Fruit fly (Drosophila melanogaster): Measurements from ENCODE around the gene Nepl8.

Nepl8 gene

dm6 chr2L:16532702-16533385, 44.9 kb downstream of the Nepl8 start, which contains the start of gene CG5953 (continued):
- peak; percentile 96 for TF ChIP-seq CG14050 (GFP tag; IDR thresholded peaks at IDR 0.05)
- peak; percentile 94 for TF ChIP-seq CG11723 (GFP tag; optimal IDR thresholded peaks at IDR 0.05)
- TF ChIP-seq Fer1 (GFP tag; optimal IDR thresholded peaks at IDR 0.05): peak; percentile 98
- TF ChIP-seq az2 (GFP tag; optimal IDR thresholded peaks at IDR 0.05): peak; percentile 94
- TF ChIP-seq vnd (GFP tag; IDR thresholded peaks at IDR 0.05; ENCODE audit: partially characterized antibody): no peak
- TF ChIP-seq insv (GFP tag; optimal IDR thresholded peaks at IDR 0.05): peak; percentile 27 to 68
- peak; percentile 80 for TF ChIP-seq CG2116 (GFP tag; optimal IDR thresholded peaks at IDR 0.05)
- TF ChIP-seq schlank (tag; optimal IDR thresholded peaks at IDR 0.05): peak; percentile 91
- peak; percentile 89 for TF ChIP-seq fu2 (GFP tag; optimal IDR thresholded peaks at IDR 0.05)
- TF ChIP-seq CG8944 (GFP tag; optimal IDR thresholded peaks at IDR 0.05): peak; percentile 88
- no peak for TF ChIP-seq D (optimal IDR thresholded peaks at IDR 0.05)
- peak; percentile 95 for TF ChIP-seq D (GFP tag; optimal IDR thresholded peaks at IDR 0.05)
- peak in 1 of 2 experiments; percentile 90 for TF ChIP-seq Hr78 (GFP tag; optimal IDR thresholded peaks at IDR 0.05)
- TF ChIP-seq CkIIα-i1 (GFP tag; IDR thresholded peaks at IDR 0.05): 0 out of 2 replicates have a peak, but pooled peaks have one; percentile 69
- TF ChIP-seq gcm (GFP tag; optimal IDR thresholded peaks at IDR 0.05): peak; percentile 97
- peak; percentile 80 for TF ChIP-seq pros (GFP tag; optimal IDR thresholded peaks at IDR 0.05)
- TF ChIP-seq crp (GFP tag; optimal IDR thresholded peaks at IDR 0.05): peak in 1 of 2 experiments; percentile 67
- TF ChIP-seq CG13287 (GFP tag; IDR thresholded peaks at IDR 0.05; ENCODE audit: partially characterized antibody): peak; percentile 35; the same call in 1 of the 2 replicates
- no peak for TF ChIP-seq br (optimal IDR thresholded peaks at IDR 0.05)
- peak; percentile 95 for TF ChIP-seq bab2 (GFP tag; optimal IDR thresholded peaks at IDR 0.05)
- TF ChIP-seq CG32532 (GFP tag; IDR thresholded peaks at IDR 0.05): peak; percentile 97
- peak; percentile 97 for TF ChIP-seq stc (GFP tag; IDR thresholded peaks at IDR 0.05)
- peak; percentile 97 for TF ChIP-seq CG11504 (tag; optimal IDR thresholded peaks at IDR 0.05)
- peak; percentile 96 for TF ChIP-seq Sox100B (GFP tag; optimal IDR thresholded peaks at IDR 0.05)
- TF ChIP-seq CG18262 (tag; optimal IDR thresholded peaks at IDR 0.05): peak; percentile 97
- peak; percentile 92 for TF ChIP-seq Fer2 (tag; optimal IDR thresholded peaks at IDR 0.05)
- peak; percentile 95 for TF ChIP-seq caup (GFP tag; optimal IDR thresholded peaks at IDR 0.05; ENCODE audit: severe bottlenecking)
- TF ChIP-seq exex (tag; optimal IDR thresholded peaks at IDR 0.05): peak; percentile 77
- TF ChIP-seq CG9876 (GFP tag; optimal IDR thresholded peaks at IDR 0.05): peak; percentile 73
- peak; percentile 90 for TF ChIP-seq disco-r (GFP tag; optimal IDR thresholded peaks at IDR 0.05)
- TF ChIP-seq CG32772 (GFP tag; IDR thresholded peaks at IDR 0.05): peak; percentile 98
- no peak for TF ChIP-seq Kr (GFP tag; optimal IDR thresholded peaks at IDR 0.05)
- peak; percentile 92 for TF ChIP-seq HLH54F (GFP tag; optimal IDR thresholded peaks at IDR 0.05)
- peak; percentile 95 for TF ChIP-seq Dbx (GFP tag; IDR thresholded peaks at IDR 0.05)
- TF ChIP-seq lbe (GFP tag; optimal IDR thresholded peaks at IDR 0.05): peak; percentile 91
- TF ChIP-seq CG10209 (GFP tag; optimal IDR thresholded peaks at IDR 0.05): peak; percentile 96
- TF ChIP-seq CG12155 (GFP tag; optimal IDR thresholded peaks at IDR 0.05): peak; percentile 93
- peak; percentile 88 for TF ChIP-seq crol (GFP tag; IDR thresholded peaks at IDR 0.05)
- TF ChIP-seq CG4617 (GFP tag; optimal IDR thresholded peaks at IDR 0.05; ENCODE audit: borderline replicate concordance): peak; percentile 84
- no peak for TF ChIP-seq Hr39 (optimal IDR thresholded peaks at IDR 0.05)
- TF ChIP-seq sqz (GFP tag; optimal IDR thresholded peaks at IDR 0.05): peak; percentile 100
- peak; percentile 99 for TF ChIP-seq row (GFP tag; IDR thresholded peaks at IDR 0.05)
- peak; percentile 95 for TF ChIP-seq H15 (GFP tag; IDR thresholded peaks at IDR 0.05)
- TF ChIP-seq ato (GFP tag; IDR thresholded peaks at IDR 0.05; ENCODE audit: partially characterized antibody): peak; percentile 62; the same call in 1 of the 2 replicates
- TF ChIP-seq Chrac-16 (GFP tag; optimal IDR thresholded peaks at IDR 0.05): peak; percentile 95
- peak; percentile 95 for TF ChIP-seq sob (GFP tag; IDR thresholded peaks at IDR 0.05)
- TF ChIP-seq CG16863 (GFP tag; optimal IDR thresholded peaks at IDR 0.05): peak; percentile 93
- peak; percentile 94 for TF ChIP-seq CG10543 (GFP tag; optimal IDR thresholded peaks at IDR 0.05)
- TF ChIP-seq CG1647 (GFP tag; optimal IDR thresholded peaks at IDR 0.05): peak; percentile 82

All from whole organism, embryonic.